Worm (Caenorhabditis elegans) whole organism, L4 larva: Measurements from ENCODE around the gene D1044.6.

ENCODE experiments used
- ceh-32 ChIP-seq: sonication (generic microtip); optimal IDR thresholded peaks from 2 replicates; lab custom pipeline; 2016; ENCODE audit warnings: mild to moderate bottlenecking, missing genetic modification characterization, missing compliant biosample characterization; ENCODE audit not compliant: poor library complexity
- jun-1 ChIP-seq: fragments of 150-350 bp; optimal IDR thresholded peaks from 2 replicates; lab custom pipeline; 2014; ENCODE audit warnings: missing biosample characterization, missing genetic modification reagents, missing genetic modification characterization
- mep-1 ChIP-seq: fragments of 150-350 bp; sonication (generic microtip); optimal IDR thresholded peaks from 3 replicates; lab custom pipeline; 2014; ENCODE audit warnings: missing biosample characterization, missing genetic modification characterization
- nhr-11 ChIP-seq: fragments of 150-350 bp; optimal IDR thresholded peaks from 2 replicates; lab custom pipeline; 2014; ENCODE audit warnings: missing biosample characterization, missing genetic modification characterization
- zag-1 ChIP-seq: fragments of 150-350 bp; optimal IDR thresholded peaks from 2 replicates; lab custom pipeline; 2014; ENCODE audit warnings: missing biosample characterization, missing genetic modification characterization
- ztf-11 ChIP-seq: fragments of 150-350 bp; optimal IDR thresholded peaks from 2 replicates; lab custom pipeline; 2014; ENCODE audit warnings: missing biosample characterization, missing genetic modification characterization

DNA sequence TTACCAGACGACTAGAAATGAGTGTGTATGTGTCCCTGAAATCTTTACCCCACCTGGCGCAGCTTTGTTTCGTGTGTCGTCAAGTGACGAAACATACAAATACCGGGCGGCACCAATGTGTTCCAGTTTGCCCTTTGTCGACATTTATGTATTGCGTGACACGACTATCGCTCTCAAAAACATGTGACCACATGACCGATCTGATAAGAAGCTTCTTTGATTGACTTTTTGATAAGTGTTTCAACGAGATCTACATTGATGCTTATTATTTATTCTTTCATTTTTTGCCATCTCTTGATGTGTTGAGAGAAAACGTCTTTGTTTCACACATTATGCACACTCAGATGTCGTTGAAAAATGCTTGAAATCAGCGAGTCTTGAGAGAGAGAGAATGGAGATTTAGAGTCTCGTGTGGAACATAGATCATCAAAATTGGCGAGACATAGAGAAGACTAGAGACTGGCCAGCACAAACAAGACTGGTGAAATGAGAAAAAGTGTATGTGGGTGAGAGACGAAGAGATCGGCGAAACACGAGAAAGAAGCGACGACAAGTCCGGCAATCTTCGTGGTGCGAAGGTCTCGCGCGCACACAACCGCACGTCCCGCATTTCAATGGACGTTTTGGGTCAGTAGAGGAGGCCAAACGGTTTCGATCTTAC is 39.9 kb downstream of the D1044.6 start:
- TF ChIP-seq nhr-11 (tag; lab: Kevin White, UChicago) = peak; percentile 46
- TF ChIP-seq jun-1 (tag; lab: Kevin White, UChicago) = no peak
- TF ChIP-seq mep-1 (tag; lab: Kevin White, UChicago) = peak; percentile 49
- TF ChIP-seq ztf-11 (tag; lab: Kevin White, UChicago) = no peak
- no peak for TF ChIP-seq zag-1
- TF ChIP-seq ceh-32 (tag; lab: Kevin White, UChicago) = no peak
